Worm (Caenorhabditis elegans) whole organism, late embryonic: Measurements from ENCODE around the gene wrm-1.

Experiments
- C08G9.2 ChIP-seq: sonication (generic microtip); optimal IDR thresholded peaks from 2 replicates; lab custom pipeline; 2016; ENCODE audit warnings: mild to moderate bottlenecking, missing genetic modification characterization, moderate library complexity, missing compliant biosample characterization
- C38D4.7 ChIP-seq: fragments of 200-800 bp; sonication (Bioruptor generic); optimal IDR thresholded peaks from 2 replicates; lab custom pipeline; 2018; ENCODE audit warnings: mild to moderate bottlenecking, missing genetic modification characterization, moderate library complexity, missing compliant biosample characterization
- F13H6.1 ChIP-seq: sonication (generic microtip); optimal IDR thresholded peaks from 2 replicates; lab custom pipeline; 2016; ENCODE audit warnings: missing genetic modification characterization, missing compliant biosample characterization
- T23F11.4 ChIP-seq: fragments of 200-800 bp; sonication (Bioruptor generic); optimal IDR thresholded peaks from 2 replicates; lab custom pipeline; 2018; ENCODE audit warnings: mild to moderate bottlenecking, missing genetic modification characterization, missing compliant biosample characterization
- Y22D7AL.16 ChIP-seq: sonication (generic microtip); optimal IDR thresholded peaks from 2 replicates; lab custom pipeline; 2016; ENCODE audit warnings: missing genetic modification characterization, missing compliant biosample characterization
- ahr-1 ChIP-seq: sonication (generic microtip); optimal IDR thresholded peaks from 2 replicates; lab custom pipeline; 2016; ENCODE audit warnings: missing genetic modification characterization, missing compliant biosample characterization
- ama-1 ChIP-seq: fragments of 150-350 bp; optimal IDR thresholded peaks from 2 replicates; lab custom pipeline; 2014
- ceh-14 ChIP-seq: sonication (generic microtip); optimal IDR thresholded peaks from 2 replicates; lab custom pipeline; 2016; ENCODE audit warnings: missing genotype, missing genetic modification characterization, missing compliant biosample characterization
- ceh-18 ChIP-seq: sonication (generic microtip); optimal IDR thresholded peaks from 2 replicates; lab custom pipeline; 2016; ENCODE audit warnings: missing genetic modification characterization, missing compliant biosample characterization
- ceh-2 ChIP-seq: sonication (generic microtip); optimal IDR thresholded peaks from 2 replicates; lab custom pipeline; 2016; ENCODE audit warnings: missing genotype, missing genetic modification characterization, missing compliant biosample characterization
- ceh-30 ChIP-seq: fragments of 150-350 bp; optimal IDR thresholded peaks from 2 replicates; lab custom pipeline; 2014; ENCODE audit warnings: missing biosample characterization, missing genetic modification characterization
- ceh-31 ChIP-seq: sonication (generic microtip); optimal IDR thresholded peaks from 2 replicates; lab custom pipeline; 2016; ENCODE audit warnings: missing genetic modification characterization, missing compliant biosample characterization
- ceh-34 ChIP-seq: sonication (generic microtip); optimal IDR thresholded peaks from 2 replicates; lab custom pipeline; 2016; ENCODE audit warnings: mild to moderate bottlenecking, missing genetic modification characterization, missing compliant biosample characterization
- ceh-45 ChIP-seq: fragments of 200-800 bp; sonication (Bioruptor generic); IDR thresholded peaks from 2 replicates; pipeline ENCODE4 v1.3.6; 2022; ENCODE audit warnings: missing genetic modification reagents, missing genetic modification characterization, missing compliant biosample characterization
- ceh-48 ChIP-seq: sonication (generic microtip); optimal IDR thresholded peaks from 2 replicates; lab custom pipeline; 2016; ENCODE audit warnings: missing genetic modification characterization, inconsistent platforms, missing compliant biosample characterization
- dmd-4 ChIP-seq: sonication (generic microtip); optimal IDR thresholded peaks from 2 replicates; lab custom pipeline; 2016; ENCODE audit warnings: borderline replicate concordance, missing genetic modification characterization, missing compliant biosample characterization
- dve-1 ChIP-seq: sonication (generic microtip); optimal IDR thresholded peaks from 2 replicates; lab custom pipeline; 2017; ENCODE audit warnings: antibody characterized with exemption, mild to moderate bottlenecking, missing genetic modification characterization, missing compliant biosample characterization
- elt-4 ChIP-seq: sonication (generic microtip); optimal IDR thresholded peaks from 2 replicates; lab custom pipeline; 2016; ENCODE audit warnings: missing genetic modification characterization, missing compliant biosample characterization
- eyg-1 ChIP-seq: sonication (generic microtip); optimal IDR thresholded peaks from 2 replicates; lab custom pipeline; 2016; ENCODE audit warnings: missing genotype, missing genetic modification characterization, missing compliant biosample characterization
- fkh-10 ChIP-seq: fragments of 150-350 bp; optimal IDR thresholded peaks from 2 replicates; lab custom pipeline; 2014; ENCODE audit warnings: missing biosample characterization, missing genetic modification reagents, missing genetic modification characterization
- hlh-15 ChIP-seq: sonication (generic microtip); optimal IDR thresholded peaks from 2 replicates; lab custom pipeline; 2016; ENCODE audit warnings: missing genetic modification characterization, missing compliant biosample characterization
- hlh-30 ChIP-seq: sonication (generic microtip); optimal IDR thresholded peaks from 2 replicates; lab custom pipeline; 2017; ENCODE audit warnings: antibody characterized with exemption, missing genetic modification characterization, missing compliant biosample characterization; ENCODE audit not compliant: insufficient read depth
- hlh-6 ChIP-seq: sonication (generic microtip); optimal IDR thresholded peaks from 2 replicates; lab custom pipeline; 2016; ENCODE audit warnings: missing genotype, missing genetic modification characterization, missing compliant biosample characterization
- lim-6 ChIP-seq: sonication (generic microtip); optimal IDR thresholded peaks from 2 replicates; lab custom pipeline; 2016; ENCODE audit warnings: missing genetic modification characterization, missing compliant biosample characterization
- madf-2 ChIP-seq: sonication (generic microtip); optimal IDR thresholded peaks from 2 replicates; lab custom pipeline; 2017; ENCODE audit warnings: missing genetic modification characterization, missing compliant biosample characterization
- mec-3 ChIP-seq: sonication (generic microtip); optimal IDR thresholded peaks from 2 replicates; lab custom pipeline; 2016; ENCODE audit warnings: borderline replicate concordance, missing genetic modification characterization, missing compliant biosample characterization
- nfya-1 ChIP-seq: sonication (generic microtip); optimal IDR thresholded peaks from 2 replicates; lab custom pipeline; 2017; ENCODE audit warnings: missing genetic modification characterization, mild to moderate bottlenecking, missing compliant biosample characterization, antibody characterized with exemption, moderate library complexity
- nhr-11 ChIP-seq: fragments of 150-350 bp; optimal IDR thresholded peaks from 2 replicates; lab custom pipeline; 2014; ENCODE audit warnings: missing biosample characterization, missing genetic modification characterization
- nhr-232 ChIP-seq: sonication (generic microtip); optimal IDR thresholded peaks from 2 replicates; lab custom pipeline; 2016; ENCODE audit warnings: missing genetic modification characterization, missing compliant biosample characterization
- odd-2 ChIP-seq: sonication (generic microtip); optimal IDR thresholded peaks from 2 replicates; lab custom pipeline; 2017; ENCODE audit warnings: antibody characterized with exemption, mild to moderate bottlenecking, missing genetic modification characterization, missing compliant biosample characterization
- pag-3 ChIP-seq: sonication (generic microtip); optimal IDR thresholded peaks from 2 replicates; lab custom pipeline; 2016; ENCODE audit warnings: missing compliant biosample characterization, missing genetic modification characterization, borderline replicate concordance
- pat-9 ChIP-seq: fragments of 200-800 bp; sonication (Bioruptor generic); optimal IDR thresholded peaks from 2 replicates; lab custom pipeline; 2018; ENCODE audit warnings: mild to moderate bottlenecking, missing genetic modification characterization, moderate library complexity, missing compliant biosample characterization
- pax-1 ChIP-seq: fragments of 150-350 bp; optimal IDR thresholded peaks from 2 replicates; lab custom pipeline; 2014; ENCODE audit warnings: missing biosample characterization, missing genetic modification characterization
- pqm-1 ChIP-seq: sonication (generic microtip); optimal IDR thresholded peaks from 2 replicates; lab custom pipeline; 2016; ENCODE audit warnings: missing genetic modification characterization, missing compliant biosample characterization
- ref-2 ChIP-seq: sonication (generic microtip); optimal IDR thresholded peaks from 2 replicates; lab custom pipeline; 2016; ENCODE audit warnings: missing genetic modification characterization, missing compliant biosample characterization
- sox-2 ChIP-seq: fragments of 200-800 bp; sonication (Bioruptor generic); IDR thresholded peaks from 2 replicates; pipeline ENCODE4 v1.3.6; 2022; ENCODE audit warnings: missing genetic modification reagents, missing genetic modification characterization, missing compliant biosample characterization
- sox-4 ChIP-seq: sonication (generic microtip); optimal IDR thresholded peaks from 2 replicates; lab custom pipeline; 2017; ENCODE audit warnings: mild to moderate bottlenecking, missing genetic modification characterization, inconsistent platforms, missing compliant biosample characterization
- tbx-2 ChIP-seq: sonication (generic microtip); optimal IDR thresholded peaks from 2 replicates; lab custom pipeline; 2016; ENCODE audit warnings: missing genetic modification characterization, missing compliant biosample characterization
- ttx-3 ChIP-seq: sonication (generic microtip); optimal IDR thresholded peaks from 2 replicates; lab custom pipeline; 2016; ENCODE audit warnings: missing genetic modification reagents, missing genetic modification characterization, missing compliant biosample characterization
- unc-42 ChIP-seq: sonication (generic microtip); optimal IDR thresholded peaks from 2 replicates; lab custom pipeline; 2016; ENCODE audit warnings: missing genotype, missing genetic modification characterization, missing compliant biosample characterization
- unc-55 ChIP-seq: sonication (generic microtip); optimal IDR thresholded peaks from 2 replicates; lab custom pipeline; 2017; ENCODE audit warnings: missing biosample characterization, missing genetic modification reagents, missing genetic modification characterization
- ztf-16 ChIP-seq: sonication (generic microtip); optimal IDR thresholded peaks from 2 replicates; lab custom pipeline; 2017; ENCODE audit warnings: missing genetic modification characterization, missing compliant biosample characterization

wrm-1 gene

DNA sequence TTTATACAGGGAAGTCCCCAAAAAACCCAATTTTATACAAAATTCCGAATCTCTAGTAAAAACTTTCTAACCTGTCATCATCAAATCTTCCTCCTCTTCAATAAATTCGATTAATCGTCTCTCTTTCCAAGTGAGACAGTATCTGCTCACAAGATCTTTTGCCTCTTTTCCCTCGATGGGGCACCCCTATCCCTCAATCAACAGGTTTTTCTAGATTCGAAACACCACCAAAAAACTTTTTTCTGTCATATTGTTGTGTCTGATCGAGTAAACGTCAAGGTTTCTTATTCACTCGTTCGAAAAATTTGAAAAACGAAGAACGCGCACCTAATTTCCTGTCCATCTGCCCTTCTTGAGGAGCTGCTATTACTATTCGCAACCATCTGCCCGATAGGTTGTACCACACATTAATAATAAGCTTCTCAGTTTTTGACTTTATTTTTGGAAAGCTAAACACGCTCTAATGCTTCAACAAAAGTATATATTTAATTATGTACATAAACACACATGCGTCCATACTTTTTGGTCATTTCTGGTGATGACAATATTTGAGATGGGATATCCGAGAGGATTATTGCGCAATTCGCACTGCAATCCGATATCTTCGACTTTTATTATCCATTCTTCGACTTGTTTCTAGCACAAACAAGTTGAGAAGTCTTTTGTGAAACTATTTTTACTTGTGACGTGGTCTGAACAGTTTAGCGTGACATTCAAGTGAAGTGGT, 3.4 kb upstream of the wrm-1 start:
- TF ChIP-seq F13H6.1 (tag; lab: Kevin White, UChicago) (no peak), ceh-34 (tag; lab: Kevin White, UChicago) (peak; percentile 20)

DNA sequence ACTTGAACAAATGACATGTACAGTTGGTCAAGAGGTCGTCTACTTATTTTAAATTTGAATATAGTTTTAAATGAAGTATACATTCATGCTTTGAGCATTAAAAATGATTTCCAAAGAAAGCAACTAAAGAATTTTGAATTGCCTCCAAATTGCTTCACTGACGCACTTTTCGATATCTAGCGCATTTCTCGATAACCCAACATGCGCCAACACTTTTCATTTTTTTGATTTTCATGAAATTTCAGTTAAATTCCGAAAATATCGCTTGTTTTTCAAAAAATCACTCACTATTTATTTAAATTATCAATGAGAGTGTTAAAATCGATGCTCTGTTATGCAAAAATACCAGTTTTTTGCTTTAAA, 2.8 kb upstream of the wrm-1 start:
- TF ChIP-seq pax-1 (tag; lab: Kevin White, UChicago) (no peak), ceh-48 (tag; lab: Kevin White, UChicago) (no peak), eyg-1 (no peak), ztf-16 (no peak), ama-1 (lab: Kevin White, UChicago) (no peak), dve-1 (tag; lab: Kevin White, UChicago) (no peak), hlh-6 (tag; lab: Kevin White, UChicago) (no peak), odd-2 (no peak), pat-9 (tag; lab: Kevin White, UChicago) (no peak), mec-3 (tag; lab: Kevin White, UChicago) (no peak), ceh-30 (no peak), C38D4.7 (GFP tag; lab: Kevin White, UChicago) (no peak), C08G9.2 (tag; lab: Kevin White, UChicago) (no peak), pag-3 (no peak), tbx-2 (tag; lab: Kevin White, UChicago) (no peak), fkh-10 (GFP tag; lab: Kevin White, UChicago) (no peak), unc-55 (no peak), dmd-4 (tag; lab: Kevin White, UChicago) (no peak), F13H6.1 (tag; lab: Kevin White, UChicago) (no peak)

DNA sequence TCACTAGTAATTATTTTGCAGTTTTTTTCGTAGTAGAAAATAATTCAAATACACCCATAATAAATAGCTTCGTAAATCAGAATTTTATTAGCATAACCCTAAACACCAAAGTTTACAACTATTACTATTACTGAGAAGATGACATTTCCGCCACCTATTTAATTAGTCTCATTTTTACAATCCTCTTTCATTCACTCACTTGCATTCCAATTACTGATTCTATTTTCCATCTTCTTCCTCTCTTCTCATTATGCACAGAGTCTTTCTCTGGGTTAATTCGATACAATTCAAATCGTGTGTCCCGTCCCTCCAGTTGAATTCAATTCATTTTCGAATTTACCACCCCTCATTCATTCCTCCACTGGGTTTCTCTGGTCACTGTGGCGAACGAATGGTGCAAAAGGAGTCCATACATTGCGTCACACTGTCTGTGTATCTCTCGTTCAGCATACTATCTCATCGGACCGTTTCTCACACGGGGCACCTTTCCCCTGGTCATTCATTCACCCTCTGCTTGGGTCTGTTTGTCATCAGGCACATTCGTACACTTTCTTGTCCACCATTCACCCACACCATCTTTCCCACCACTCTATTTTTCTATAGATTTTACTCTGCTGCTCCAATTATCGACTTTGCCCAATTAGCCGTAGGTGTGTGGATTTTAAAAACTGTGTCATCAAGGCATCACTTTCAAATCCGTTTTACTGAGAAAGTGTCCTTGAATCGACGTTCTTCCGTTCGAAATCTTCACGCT, 2.2 kb upstream of the wrm-1 start:
- TF ChIP-seq tbx-2 (tag; lab: Kevin White, UChicago) (peak; percentile 24), C08G9.2 (tag; lab: Kevin White, UChicago) (no peak), ceh-31 (tag; lab: Kevin White, UChicago) (peak; percentile 51), ref-2 (peak; percentile 42), unc-42 (tag; lab: Kevin White, UChicago) (peak; percentile 99), ceh-14 (peak; percentile 44), T23F11.4 (GFP tag; lab: Kevin White, UChicago) (no peak)

DNA sequence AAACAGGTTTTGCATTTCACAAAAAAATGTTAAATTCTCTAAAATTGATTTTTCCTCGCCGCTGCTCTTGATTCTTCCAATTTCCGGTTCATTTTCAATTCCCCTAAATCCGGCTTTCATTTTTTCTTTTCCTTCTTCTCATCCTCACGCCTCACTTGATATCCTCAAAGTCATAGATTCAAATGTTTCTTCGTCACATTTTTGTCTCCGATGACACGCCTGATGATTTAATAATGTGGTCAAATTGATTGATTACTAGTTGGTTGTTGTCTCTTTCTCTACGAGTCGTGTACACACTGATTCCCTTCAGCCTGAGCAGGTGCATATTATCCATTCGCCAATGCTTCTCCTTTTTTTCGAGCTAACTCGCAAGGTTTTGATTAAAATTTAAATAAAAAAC, 1.2 kb upstream of the wrm-1 start:
- no peak for TF ChIP-seq eyg-1
- TF ChIP-seq fkh-10 (GFP tag; lab: Kevin White, UChicago): no peak
- TF ChIP-seq madf-2 (tag; lab: Kevin White, UChicago): no peak
- no peak for TF ChIP-seq C08G9.2 (tag; lab: Kevin White, UChicago)
- no peak for TF ChIP-seq ztf-16
- TF ChIP-seq ceh-18 (tag; lab: Kevin White, UChicago): no peak
- no peak for TF ChIP-seq ceh-31 (tag; lab: Kevin White, UChicago)
- peak; percentile 72 for TF ChIP-seq unc-55
- peak; percentile 3 for TF ChIP-seq nfya-1 (tag; lab: Kevin White, UChicago)
- TF ChIP-seq nhr-11 (tag; lab: Kevin White, UChicago): no peak
- TF ChIP-seq pag-3: no peak
- TF ChIP-seq ahr-1: no peak
- TF ChIP-seq, all 69 proteins: peak for 2

DNA sequence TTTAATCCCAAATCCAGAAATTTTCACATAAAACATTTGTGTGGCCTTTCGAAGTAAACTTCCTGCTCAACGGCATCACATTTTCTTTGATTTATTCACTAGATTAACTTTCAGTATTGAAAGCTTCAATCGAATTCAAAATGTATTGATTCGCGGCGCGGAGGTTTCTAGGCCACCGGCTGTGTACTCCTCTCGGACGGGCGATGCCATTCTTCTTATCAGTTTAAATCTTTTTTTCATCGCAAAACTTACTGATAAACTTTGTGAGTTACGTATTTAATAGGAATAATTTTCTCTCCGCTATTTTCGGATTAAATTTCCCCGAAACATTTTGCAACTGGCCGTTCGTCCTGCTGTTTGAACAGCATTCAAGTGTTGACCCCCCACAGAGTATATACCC, 762 bp upstream of the wrm-1 start:
- TF ChIP-seq hlh-30: no peak
- TF ChIP-seq hlh-15: no peak
- TF ChIP-seq pat-9 (tag; lab: Kevin White, UChicago): no peak
- no peak for TF ChIP-seq ttx-3 (tag; lab: Kevin White, UChicago)
- TF ChIP-seq nfya-1 (tag; lab: Kevin White, UChicago): no peak
- no peak for TF ChIP-seq ceh-45
- no peak for TF ChIP-seq dmd-4 (tag; lab: Kevin White, UChicago)
- TF ChIP-seq sox-4 (tag; lab: Kevin White, UChicago): no peak
- no peak for TF ChIP-seq ceh-2 (tag; lab: Kevin White, UChicago)
- peak; percentile 61 for TF ChIP-seq pqm-1 (tag; lab: Kevin White, UChicago)
- no peak for TF ChIP-seq lim-6 (tag; lab: Kevin White, UChicago)
- no peak for TF ChIP-seq ceh-30
- TF ChIP-seq elt-4 (tag; lab: Kevin White, UChicago): no peak
- no peak for TF ChIP-seq eyg-1
- TF ChIP-seq nhr-232: no peak
- TF ChIP-seq tbx-2 (tag; lab: Kevin White, UChicago): peak; percentile 8
- TF ChIP-seq ceh-34 (tag; lab: Kevin White, UChicago): no peak
- TF ChIP-seq ref-2: peak; percentile 72
- no peak for TF ChIP-seq sox-2
- no peak for TF ChIP-seq Y22D7AL.16 (tag; lab: Kevin White, UChicago)
- no peak for TF ChIP-seq unc-55
